Fruit fly (Drosophila melanogaster): Measurements from ENCODE around the gene Msp300.

Gene Msp300

DNA sequence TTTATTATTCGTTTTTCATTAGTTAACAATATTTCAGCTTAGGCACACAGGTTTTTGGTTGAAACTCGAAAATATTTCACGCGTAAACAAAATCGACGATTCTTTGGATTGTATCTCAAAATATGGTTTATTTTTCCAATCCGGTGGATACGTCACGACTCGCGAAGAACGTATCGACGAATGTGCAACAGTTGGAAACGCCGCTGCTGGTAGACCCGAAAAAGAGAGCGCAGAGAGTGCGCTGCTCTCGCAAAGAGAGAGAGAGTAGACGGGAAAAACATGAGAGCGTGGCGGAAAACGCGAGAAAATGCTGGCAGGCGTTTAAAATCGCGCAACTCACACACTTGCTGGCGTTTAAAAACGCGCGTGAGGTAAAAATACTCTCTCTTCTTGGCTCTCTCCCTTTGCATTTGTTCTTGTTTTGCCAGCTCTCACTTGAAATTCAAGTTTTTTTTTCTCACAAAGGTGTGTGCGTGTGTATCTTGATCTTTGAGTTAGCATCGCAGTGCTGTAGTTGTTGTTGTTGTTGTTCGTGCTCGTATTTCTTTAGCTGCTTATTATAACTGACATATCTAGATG lies 136.6 kb downstream of the Msp300 start (continued):
- TF ChIP-seq CoRest (tag; optimal IDR thresholded peaks at IDR 0.05) (no peak), zen (tag; optimal IDR thresholded peaks at IDR 0.05) (peak; percentile 5), corto (GFP tag; optimal IDR thresholded peaks at IDR 0.05) (peak; percentile 39), CG15696 (tag; optimal IDR thresholded peaks at IDR 0.05) (no peak), trem (tag; optimal IDR thresholded peaks at IDR 0.05) (peak; percentile 4), CG12744 (GFP tag; optimal IDR thresholded peaks at IDR 0.05) (no peak), CG3163 (GFP tag; optimal IDR thresholded peaks at IDR 0.05) (peak; percentile 66), phol (tag; optimal IDR thresholded peaks at IDR 0.05) (no peak), run (tag; optimal IDR thresholded peaks at IDR 0.05) (no peak), CG30020 (tag; optimal IDR thresholded peaks at IDR 0.05) (no peak), Elba2 (GFP tag; optimal IDR thresholded peaks at IDR 0.05) (no peak), CG4820 (GFP tag; optimal IDR thresholded peaks at IDR 0.05) (no peak), Sox100B (GFP tag; optimal IDR thresholded peaks at IDR 0.05) (no peak), row (GFP tag; IDR thresholded peaks at IDR 0.05) (no peak; the same call in 2 of the 3 replicates), CG14050 (GFP tag; IDR thresholded peaks at IDR 0.05) (no peak), CrebB (tag; optimal IDR thresholded peaks at IDR 0.05) (no peak), Nf-YC (tag; optimal IDR thresholded peaks at IDR 0.05) (no peak), B-H1 (GFP tag; IDR thresholded peaks at IDR 0.05) (no peak; the same call in 2 of the 3 replicates), Myb (GFP tag; optimal IDR thresholded peaks at IDR 0.05) (no peak), prd (optimal IDR thresholded peaks at IDR 0.05) (no peak), prd (GFP tag; IDR thresholded peaks at IDR 0.05) (no peak), ab (GFP tag; optimal IDR thresholded peaks at IDR 0.05) (no peak), CG42726 (GFP tag; IDR thresholded peaks at IDR 0.05; ENCODE audit: partially characterized antibody) (no peak), peb (GFP tag; IDR thresholded peaks at IDR 0.05) (no peak), caup (GFP tag; optimal IDR thresholded peaks at IDR 0.05; ENCODE audit: severe bottlenecking) (peak; percentile 8), CG12236 (GFP tag; optimal IDR thresholded peaks at IDR 0.05) (no peak), fd3F (GFP tag; optimal IDR thresholded peaks at IDR 0.05) (no peak), Adf1 (GFP tag; IDR thresholded peaks at IDR 0.05) (peak; percentile 63), Hr39 (optimal IDR thresholded peaks at IDR 0.05) (no peak), CG1024 (GFP tag; IDR thresholded peaks at IDR 0.05) (no peak), fu2 (GFP tag; optimal IDR thresholded peaks at IDR 0.05) (no peak), exex (tag; optimal IDR thresholded peaks at IDR 0.05) (no peak), zen2 (GFP tag; IDR thresholded peaks at IDR 0.05; ENCODE audit: partially characterized antibody) (peak; percentile 79), grn (GFP tag; optimal IDR thresholded peaks at IDR 0.05) (peak; percentile 96), CG10274 (GFP tag; optimal IDR thresholded peaks at IDR 0.05) (no peak), gce (GFP tag; IDR thresholded peaks at IDR 0.05) (0 out of 3 replicates have a peak, but pooled peaks have one; percentile 49), CG2875 (GFP tag; optimal IDR thresholded peaks at IDR 0.05) (no peak), zfh2 (GFP tag; optimal IDR thresholded peaks at IDR 0.05) (no peak), eyg (GFP tag; optimal IDR thresholded peaks at IDR 0.05) (no peak), CG1792 (GFP tag; optimal IDR thresholded peaks at IDR 0.05) (no peak), CG6175 (GFP tag; IDR thresholded peaks at IDR 0.05) (no peak), CG8388 (GFP tag; optimal IDR thresholded peaks at IDR 0.05) (peak; percentile 6), sug (tag; optimal IDR thresholded peaks at IDR 0.05) (no peak), CG8359 (GFP tag; optimal IDR thresholded peaks at IDR 0.05; ENCODE audit: borderline replicate concordance) (peak; percentile 100), pan (optimal IDR thresholded peaks at IDR 0.05) (no peak), pan (GFP tag; optimal IDR thresholded peaks at IDR 0.05 in 1 of 2, IDR thresholded peaks at IDR 0.05 in 1 of 2) (no peak), Hand (GFP tag; optimal IDR thresholded peaks at IDR 0.05) (no peak), Lpt (GFP tag; optimal IDR thresholded peaks at IDR 0.05) (no peak), repo (GFP tag; optimal IDR thresholded peaks at IDR 0.05) (no peak), kay (GFP tag; optimal IDR thresholded peaks at IDR 0.05) (no peak), CG14965 (GFP tag; optimal IDR thresholded peaks at IDR 0.05; ENCODE audit: borderline replicate concordance) (no peak), CG30431 (GFP tag; optimal IDR thresholded peaks at IDR 0.05) (no peak)

Data from whole organism, embryonic.